Fruit fly (Drosophila melanogaster) whole organism, embryonic: ENCODE data around the gene CG32170.

Experiments
- ATbp ChIP-seq: fragments of 200-800 bp; sonication (Bioruptor generic); optimal IDR thresholded peaks from 2 replicates; lab custom pipeline; 2017; ENCODE audit warnings: missing biosample characterization, mild to moderate bottlenecking, missing genetic modification characterization, missing genetic modification reagents
- Bdp1 ChIP-seq: fragments of 200-800 bp; sonication (Bioruptor generic); optimal IDR thresholded peaks from 3 replicates; lab custom pipeline; 2016; ENCODE audit warnings: missing biosample characterization, missing genetic modification characterization
- Blimp-1 ChIP-seq: fragments of 200-800 bp; sonication (Bioruptor generic); optimal IDR thresholded peaks from 3 replicates; lab custom pipeline; 2018; ENCODE audit warnings: missing biosample characterization, missing genetic modification characterization, mild to moderate bottlenecking, moderate library complexity, missing genetic modification reagents
- CG10543 ChIP-seq: fragments of 200-800 bp; sonication (Bioruptor generic); optimal IDR thresholded peaks from 3 replicates; lab custom pipeline; 2017; ENCODE audit warnings: missing biosample characterization, mild to moderate bottlenecking, missing genetic modification characterization, moderate library complexity
- CG11560 ChIP-seq: fragments of 200-800 bp; sonication (Bioruptor generic); IDR thresholded peaks from 3 replicates; pipeline ENCODE4 v1.3.6; 2022; ENCODE audit warnings: missing biosample characterization, missing genetic modification characterization
- CG12769 ChIP-seq: fragments of 200-800 bp; sonication (Bioruptor generic); optimal IDR thresholded peaks from 2 replicates; lab custom pipeline; 2019; ENCODE audit warnings: missing biosample characterization, mild to moderate bottlenecking, missing genetic modification characterization, moderate library complexity
- CG1832 ChIP-seq: fragments of 200-800 bp; sonication (Bioruptor generic); optimal IDR thresholded peaks from 2 replicates; lab custom pipeline; 2017; ENCODE audit warnings: missing biosample characterization, mild to moderate bottlenecking, missing genetic modification characterization, inconsistent platforms
- CG2116 ChIP-seq: fragments of 200-800 bp; sonication (Bioruptor generic); optimal IDR thresholded peaks from 3 replicates; lab custom pipeline; 2018; ENCODE audit warnings: missing biosample characterization, mild to moderate bottlenecking, missing genetic modification characterization
- CG4360 ChIP-seq: fragments of 200-800 bp; sonication (Bioruptor generic); IDR thresholded peaks from 2 replicates; pipeline ENCODE4 v1.3.6; 2022; ENCODE audit warnings: missing biosample characterization, missing genetic modification characterization
- CG4730 ChIP-seq: fragments of 200-800 bp; sonication (Bioruptor generic); IDR thresholded peaks from 2 replicates; pipeline ENCODE4 v1.3.6; 2022; ENCODE audit warnings: missing biosample characterization, missing genetic modification characterization
- CG9215 ChIP-seq: fragments of 200-800 bp; sonication (Bioruptor generic); IDR thresholded peaks from 2 replicates; pipeline ENCODE4 v1.3.6; 2022; ENCODE audit warnings: missing biosample characterization, missing genetic modification characterization
- CHES-1-like ChIP-seq: fragments of 200-800 bp; sonication (Bioruptor generic); optimal IDR thresholded peaks from 2 replicates; lab custom pipeline; 2016; ENCODE audit warnings: missing biosample characterization, missing genetic modification characterization
- Eip74EF ChIP-seq, 2 experiments: fragments of 200-800 bp in 1 of 2; fragments of >200 bp in 1 of 2; sonication (Bioruptor generic) in 1 of 2; optimal IDR thresholded peaks; 2 replicates each; lab custom pipeline; 2017 to 2019; ENCODE audit warnings: missing biosample characterization in 2 of 2, missing genetic modification characterization in 2 of 2, mild to moderate bottlenecking in 1 of 2, moderate library complexity in 1 of 2
- Ets65A ChIP-seq: fragments of 200-800 bp; sonication (Bioruptor generic); peaks from one replicate; lab custom pipeline; 2016; ENCODE audit warnings: missing biosample characterization, missing genetic modification characterization
- HLH3B ChIP-seq: fragments of 200-800 bp; sonication (Bioruptor generic); IDR thresholded peaks from 2 replicates; pipeline ENCODE4 v1.3.6; 2022; ENCODE audit warnings: missing biosample characterization, missing genetic modification characterization
- Hr78 ChIP-seq, 2 experiments: fragments of 200-800 bp in 1 of 2; fragments of >200 bp in 1 of 2; sonication (Bioruptor generic) in 1 of 2; optimal IDR thresholded peaks; 2 replicates each; lab custom pipeline; 2017 to 2019; ENCODE audit warnings: missing biosample characterization in 2 of 2, missing genetic modification characterization in 2 of 2, mild to moderate bottlenecking in 1 of 2, moderate library complexity in 1 of 2
- Ptx1 ChIP-seq: fragments of 200-800 bp; sonication (Bioruptor generic); IDR thresholded peaks from 2 replicates; pipeline ENCODE4 v1.3.6; 2022; ENCODE audit warnings: missing biosample characterization, missing genetic modification characterization
- Rx ChIP-seq: fragments of 200-800 bp; sonication (Bioruptor generic); IDR thresholded peaks from 2 replicates; pipeline ENCODE4 v1.3.6; 2022; ENCODE audit warnings: missing biosample characterization, missing genetic modification characterization
- Six4 ChIP-seq: fragments of 200-800 bp; sonication (Bioruptor generic); optimal IDR thresholded peaks from 2 replicates; lab custom pipeline; 2016; ENCODE audit warnings: missing biosample characterization, missing genetic modification characterization
- Trl ChIP-seq, 3 experiments: fragments of >200 bp in 2 of 3; fragments of 200-800 bp in 1 of 3; sonication (Bioruptor generic) in 1 of 3; optimal IDR thresholded peaks; 2 replicates in 1 of 3; 3 replicates in 2 of 3; lab custom pipeline; 2016 to 2017; ENCODE audit warnings: missing biosample characterization in 1 of 3, missing genetic modification characterization in 1 of 3
- ato ChIP-seq: fragments of 200-800 bp; sonication (Bioruptor generic); IDR thresholded peaks from 2 replicates; pipeline ENCODE4 v1.3.6; 2022; ENCODE audit warnings: missing biosample characterization, missing genetic modification characterization; ENCODE audit not compliant: partially characterized antibody
- danr ChIP-seq: fragments of 200-800 bp; sonication (Bioruptor generic); IDR thresholded peaks from 2 replicates; pipeline ENCODE4 v1.3.6; 2022; ENCODE audit warnings: missing biosample characterization, missing genetic modification characterization
- dimm ChIP-seq: fragments of 200-800 bp; sonication (Bioruptor generic); IDR thresholded peaks from 2 replicates; pipeline ENCODE4 v1.3.6; 2022; ENCODE audit warnings: missing biosample characterization, missing genetic modification characterization
- dmrt99B ChIP-seq: fragments of 200-800 bp; sonication (Bioruptor generic); optimal IDR thresholded peaks from 2 replicates; lab custom pipeline; 2018; ENCODE audit warnings: missing biosample characterization, mild to moderate bottlenecking, missing genetic modification characterization, moderate library complexity
- dysf ChIP-seq: fragments of 200-800 bp; sonication (Bioruptor generic); IDR thresholded peaks from 3 replicates; pipeline ENCODE4 v1.3.6; 2022; ENCODE audit warnings: missing biosample characterization, missing genetic modification characterization
- ftz-f1 ChIP-seq: fragments of 200-800 bp; sonication (Bioruptor generic); optimal IDR thresholded peaks from 2 replicates; lab custom pipeline; 2016; ENCODE audit warnings: missing biosample characterization, missing genetic modification characterization
- grn ChIP-seq: fragments of 200-800 bp; sonication (Bioruptor generic); optimal IDR thresholded peaks from 3 replicates; lab custom pipeline; 2017; ENCODE audit warnings: missing biosample characterization, missing genetic modification characterization
- gsb-n ChIP-seq: fragments of 200-800 bp; sonication (Bioruptor generic); optimal IDR thresholded peaks from 3 replicates; lab custom pipeline; 2018; ENCODE audit warnings: missing biosample characterization, mild to moderate bottlenecking, missing genetic modification characterization
- hkb ChIP-seq, 2 experiments: fragments of 200-800 bp in 1 of 2; fragments of >200 bp in 1 of 2; sonication (Bioruptor generic) in 1 of 2; IDR thresholded peaks in 1 of 2; optimal IDR thresholded peaks in 1 of 2; 2 replicates each; pipeline versions ENCODE4 v1.3.6 to Lab custom; 2017 to 2022; ENCODE audit warnings: missing biosample characterization in 1 of 2, missing genetic modification characterization in 1 of 2
- insv ChIP-seq, 2 experiments: fragments of 200-800 bp; sonication (Bioruptor generic); optimal IDR thresholded peaks; 3 replicates each; lab custom pipeline; 2016 to 2018; ENCODE audit warnings: missing biosample characterization in 2 of 2, missing genetic modification characterization in 2 of 2
- ken ChIP-seq: fragments of 200-800 bp; sonication (Bioruptor generic); IDR thresholded peaks from 3 replicates; pipeline ENCODE4 v1.3.6; 2022; ENCODE audit warnings: missing biosample characterization, missing genetic modification characterization
- kni ChIP-seq: fragments of 200-800 bp; sonication (Bioruptor generic); optimal IDR thresholded peaks from 3 replicates; lab custom pipeline; 2017; ENCODE audit warnings: mild to moderate bottlenecking, missing biosample characterization, missing genetic modification reagents, missing genetic modification characterization
- oc ChIP-seq: fragments of 200-800 bp; sonication (Bioruptor generic); optimal IDR thresholded peaks from 2 replicates; lab custom pipeline; 2018; ENCODE audit warnings: missing biosample characterization, mild to moderate bottlenecking, missing genetic modification characterization, moderate library complexity
- prd ChIP-seq, 3 experiments: fragments of >200 bp in 2 of 3; fragments of 200-800 bp in 1 of 3; sonication (Bioruptor generic) in 1 of 3; optimal IDR thresholded peaks in 2 of 3; IDR thresholded peaks in 1 of 3; 2 replicates in 2 of 3; 3 replicates in 1 of 3; pipeline versions ENCODE4 v1.3.6 to Lab custom; 2017 to 2022; ENCODE audit warnings: missing biosample characterization in 1 of 3, missing genetic modification characterization in 1 of 3
- salm ChIP-seq: fragments of 200-800 bp; sonication (Bioruptor generic); optimal IDR thresholded peaks from 2 replicates; lab custom pipeline; 2018; ENCODE audit warnings: missing biosample characterization, mild to moderate bottlenecking, missing genetic modification characterization
- sob ChIP-seq: fragments of 200-800 bp; sonication (Bioruptor generic); IDR thresholded peaks from 2 replicates; pipeline ENCODE4 v1.3.6; 2022; ENCODE audit warnings: missing biosample characterization, missing genetic modification characterization
- sqz ChIP-seq: fragments of 200-800 bp; sonication (Bioruptor generic); optimal IDR thresholded peaks from 3 replicates; lab custom pipeline; 2018; ENCODE audit warnings: missing biosample characterization, mild to moderate bottlenecking, missing genetic modification characterization
- tio ChIP-seq: fragments of 200-800 bp; sonication (Bioruptor generic); optimal IDR thresholded peaks from 2 replicates; lab custom pipeline; 2017; ENCODE audit warnings: missing biosample characterization, missing genetic modification characterization, inconsistent platforms
- vfl ChIP-seq: fragments of 200-800 bp; sonication (Bioruptor generic); optimal IDR thresholded peaks from 2 replicates; lab custom pipeline; 2016; ENCODE audit warnings: missing biosample characterization, missing genetic modification characterization
- vvl ChIP-seq: fragments of 200-800 bp; sonication (Bioruptor generic); IDR thresholded peaks from 2 replicates; pipeline ENCODE4 v1.3.6; 2022; ENCODE audit warnings: missing biosample characterization, missing genetic modification characterization

The CG32170 gene

DNA sequence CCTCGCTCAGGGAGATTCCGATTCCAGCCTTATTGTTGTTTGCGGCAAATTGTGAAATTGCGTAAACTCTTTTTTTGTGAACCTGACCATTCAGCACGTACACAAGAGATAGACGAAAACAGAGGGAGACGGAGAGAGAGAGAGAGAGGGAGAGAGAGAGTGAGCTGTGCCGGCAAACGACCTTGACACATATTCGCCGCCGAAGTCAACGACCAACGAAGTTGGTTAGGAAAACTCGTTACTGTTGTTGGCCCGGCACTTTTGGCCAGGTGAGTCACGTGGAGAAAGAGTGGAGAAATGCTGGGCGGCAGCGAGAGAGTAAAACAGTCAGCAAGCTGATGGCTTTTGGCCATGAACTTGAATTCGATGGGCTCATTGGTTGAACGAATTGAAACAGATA lies 47.1 kb upstream of the CG32170 start:
- TF ChIP-seq ftz-f1 (GFP tag; lab: Kevin White, UChicago) (peak; percentile 44), CG1832 (GFP tag; lab: Kevin White, UChicago) (peak; percentile 29), dimm (GFP tag; lab: Robert Waterston, UW) (no peak), insv (GFP tag; optimal IDR thresholded peaks at IDR 0.05; lab: Kevin White, UChicago) (no peak), ato (no peak), gsb-n (tag; lab: Kevin White, UChicago) (peak; percentile 18), Trl (optimal IDR thresholded peaks at IDR 0.05; lab: Kevin White, UChicago) (peak; percentile 10 to 40), Trl (GFP tag; optimal IDR thresholded peaks at IDR 0.05; lab: Kevin White, UChicago) (no peak), vvl (GFP tag; lab: Robert Waterston, UW) (0 out of 2 replicates have a peak, but pooled peaks have one; percentile 7), CG12769 (tag; lab: Kevin White, UChicago) (peak; percentile 35), CG2116 (GFP tag; lab: Kevin White, UChicago) (no peak), Hr78 (GFP tag; optimal IDR thresholded peaks at IDR 0.05; lab: Kevin White, UChicago) (peak in 1 of 2 experiments; percentile 11), ken (0 out of 3 replicates have a peak, but pooled peaks have one; percentile 15), prd (optimal IDR thresholded peaks at IDR 0.05; lab: Kevin White, UChicago) (no peak), prd (GFP tag; IDR thresholded peaks at IDR 0.05; lab: Robert Waterston, UW) (no peak), Blimp-1 (GFP tag; lab: Kevin White, UChicago) (peak; percentile 59), CG4730 (GFP tag; lab: Robert Waterston, UW) (no peak), salm (tag; lab: Kevin White, UChicago) (no peak), tio (no peak), Ets65A (GFP tag; lab: Kevin White, UChicago) (peak; percentile 87), sqz (peak; percentile 18), oc (tag; lab: Kevin White, UChicago) (peak; percentile 37), sob (GFP tag; lab: Robert Waterston, UW) (no peak)

DNA sequence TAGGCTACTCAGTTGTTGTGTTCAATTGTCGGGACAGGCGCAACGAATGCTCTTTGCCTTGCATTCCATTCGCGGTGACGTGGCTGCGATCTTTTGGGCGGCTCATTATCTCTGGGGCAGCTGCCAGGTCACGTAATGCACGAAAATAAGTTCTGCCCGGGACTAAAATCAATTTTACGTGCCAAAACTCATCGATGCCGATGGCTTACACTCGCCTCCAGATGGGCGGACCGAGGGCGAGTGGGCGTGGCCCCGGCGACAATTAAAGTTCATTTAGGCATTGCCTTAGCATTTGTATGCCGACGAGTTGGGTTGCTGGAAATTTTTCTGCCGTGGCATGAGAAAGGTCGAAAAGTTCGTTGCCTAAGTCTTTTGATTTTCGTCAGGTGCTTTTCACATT lies 40.4 kb upstream of the CG32170 start:
- no peak for TF ChIP-seq Six4 (GFP tag; lab: Kevin White, UChicago)
- TF ChIP-seq dmrt99B (tag; lab: Kevin White, UChicago), result no peak
- TF ChIP-seq Eip74EF (GFP tag; optimal IDR thresholded peaks at IDR 0.05; lab: Kevin White, UChicago), result peak in 1 of 2 experiments; percentile 17
- no peak for TF ChIP-seq CHES-1-like (GFP tag; lab: Kevin White, UChicago)
- no peak for TF ChIP-seq HLH3B (GFP tag; lab: Robert Waterston, UW)
- TF ChIP-seq vfl (GFP tag; lab: Kevin White, UChicago), result no peak
- 0 out of 2 replicates have a peak, but pooled peaks have one; percentile 54 for TF ChIP-seq vvl (GFP tag; lab: Robert Waterston, UW)
- TF ChIP-seq CG4360 (GFP tag; lab: Robert Waterston, UW), result no peak
- no peak for TF ChIP-seq Rx (GFP tag; lab: Robert Waterston, UW)
- TF ChIP-seq CG10543 (GFP tag; lab: Kevin White, UChicago), result no peak
- TF ChIP-seq grn (GFP tag; lab: Kevin White, UChicago), result no peak
- TF ChIP-seq hkb (optimal IDR thresholded peaks at IDR 0.05; lab: Kevin White, UChicago), result no peak
- TF ChIP-seq hkb (GFP tag; IDR thresholded peaks at IDR 0.05; lab: Robert Waterston, UW), result no peak
- TF ChIP-seq danr, result no peak
- peak in 1 of 2 experiments; percentile 62 for TF ChIP-seq Hr78 (GFP tag; optimal IDR thresholded peaks at IDR 0.05; lab: Kevin White, UChicago)
- no peak for TF ChIP-seq ATbp
- TF ChIP-seq Ptx1 (GFP tag; lab: Robert Waterston, UW), result no peak
- TF ChIP-seq CG9215, result no peak
- TF ChIP-seq kni, result peak; percentile 35
- no peak for TF ChIP-seq Bdp1
- TF ChIP-seq CG11560 (tag; lab: Robert Waterston, UW), result 0 out of 3 replicates have a peak, but pooled peaks have one; percentile 32
- 0 out of 3 replicates have a peak, but pooled peaks have one; percentile 8 for TF ChIP-seq dysf (GFP tag; lab: Robert Waterston, UW)
